Worm (Caenorhabditis elegans) whole organism, mixed stage, embryonic: Measurements from ENCODE around the gene pgp-13.

ENCODE experiments used
- bed-3 ChIP-seq: fragments of 200-800 bp; sonication (Bioruptor generic); optimal IDR thresholded peaks from 3 replicates; lab custom pipeline; 2018; ENCODE audit warnings: mild to moderate bottlenecking, missing genetic modification characterization, moderate library complexity, missing compliant biosample characterization
- blmp-1 ChIP-seq: fragments of 150-350 bp; optimal IDR thresholded peaks from 2 replicates; lab custom pipeline; 2014; ENCODE audit warnings: missing biosample characterization, missing genetic modification characterization
- ceh-43 ChIP-seq: fragments of 200-800 bp; sonication (Bioruptor generic); optimal IDR thresholded peaks from 2 replicates; lab custom pipeline; 2018; ENCODE audit warnings: mild to moderate bottlenecking, missing genetic modification characterization, moderate library complexity, missing compliant biosample characterization
- ceh-83 ChIP-seq: fragments of 200-800 bp; sonication (Bioruptor generic); optimal IDR thresholded peaks from 2 replicates; lab custom pipeline; 2018; ENCODE audit warnings: mild to moderate bottlenecking, missing genetic modification characterization, missing compliant biosample characterization
- cnd-1 ChIP-seq: fragments of 200-800 bp; sonication (Bioruptor generic); optimal IDR thresholded peaks from 2 replicates; lab custom pipeline; 2018; ENCODE audit warnings: mild to moderate bottlenecking, missing genetic modification characterization, missing compliant biosample characterization
- drap-1 ChIP-seq: fragments of 200-800 bp; sonication (Bioruptor generic); optimal IDR thresholded peaks from 3 replicates; lab custom pipeline; 2018; ENCODE audit warnings: mild to moderate bottlenecking, missing genetic modification characterization, missing compliant biosample characterization
- elt-3 ChIP-seq: fragments of 150-350 bp; optimal IDR thresholded peaks from 2 replicates; lab custom pipeline; 2014; ENCODE audit warnings: missing biosample characterization, missing genetic modification characterization
- flh-1 ChIP-seq: fragments of 200-800 bp; sonication (Bioruptor generic); optimal IDR thresholded peaks from 2 replicates; lab custom pipeline; 2018; ENCODE audit warnings: mild to moderate bottlenecking, missing genetic modification characterization, moderate library complexity, missing compliant biosample characterization
- ham-2 ChIP-seq: fragments of 200-800 bp; sonication (Bioruptor generic); optimal IDR thresholded peaks from 2 replicates; lab custom pipeline; 2018; ENCODE audit warnings: mild to moderate bottlenecking, missing genetic modification characterization, missing compliant biosample characterization
- mab-5 ChIP-seq: fragments of 150-350 bp; optimal IDR thresholded peaks from 2 replicates; lab custom pipeline; 2014; ENCODE audit warnings: missing biosample characterization, missing genetic modification characterization
- mep-1 ChIP-seq: fragments of 150-350 bp; optimal IDR thresholded peaks from 2 replicates; lab custom pipeline; 2017; ENCODE audit warnings: missing biosample characterization, missing genetic modification reagents, missing genetic modification characterization, inconsistent platforms
- mls-2 ChIP-seq: sonication (generic microtip); optimal IDR thresholded peaks from 2 replicates; lab custom pipeline; 2016; ENCODE audit warnings: mild to moderate bottlenecking, missing genetic modification characterization, moderate library complexity, missing compliant biosample characterization
- nhr-12 ChIP-seq: fragments of 150-350 bp; optimal IDR thresholded peaks from 2 replicates; lab custom pipeline; 2014; ENCODE audit warnings: missing biosample characterization, missing genetic modification characterization
- nhr-2 ChIP-seq: fragments of 150-350 bp; optimal IDR thresholded peaks from 2 replicates; lab custom pipeline; 2014; ENCODE audit warnings: missing biosample characterization, missing genetic modification characterization
- nhr-237 ChIP-seq: fragments of 150-350 bp; optimal IDR thresholded peaks from 2 replicates; lab custom pipeline; 2014; ENCODE audit warnings: missing biosample characterization, missing genetic modification characterization
- snpc-4 ChIP-seq: fragments of 150-350 bp; optimal IDR thresholded peaks from 2 replicates; lab custom pipeline; 2014; ENCODE audit warnings: missing biosample characterization, missing genetic modification characterization
- sptf-1 ChIP-seq: sonication (generic microtip); optimal IDR thresholded peaks from 2 replicates; lab custom pipeline; 2017; ENCODE audit warnings: mild to moderate bottlenecking, missing genetic modification characterization, moderate library complexity, missing compliant biosample characterization
- tbx-8 ChIP-seq: fragments of 200-800 bp; sonication (Bioruptor generic); optimal IDR thresholded peaks from 2 replicates; lab custom pipeline; 2018; ENCODE audit warnings: mild to moderate bottlenecking, missing genetic modification characterization, moderate library complexity, missing compliant biosample characterization
- unc-120 ChIP-seq: sonication (generic microtip); optimal IDR thresholded peaks from 2 replicates; lab custom pipeline; 2017; ENCODE audit warnings: missing genetic modification characterization, missing compliant biosample characterization; ENCODE audit not compliant: poor library complexity, severe bottlenecking
- unc-39 ChIP-seq: fragments of 150-350 bp; optimal IDR thresholded peaks from 2 replicates; lab custom pipeline; 2014; ENCODE audit warnings: missing biosample characterization, missing genetic modification characterization
- unc-62 ChIP-seq: fragments of 150-350 bp; optimal IDR thresholded peaks from 2 replicates; lab custom pipeline; 2014; ENCODE audit warnings: missing biosample characterization, missing genetic modification reagents, missing genetic modification characterization
- zip-8 ChIP-seq: fragments of 150-350 bp; optimal IDR thresholded peaks from 2 replicates; lab custom pipeline; 2014; ENCODE audit warnings: missing biosample characterization, missing genetic modification characterization

Gene pgp-13

ce11 chrX:12792554-12792953 lies 54.0 kb downstream of the pgp-13 start, which contains the start of gene abf-5:
Gene abf-5 (plus strand): TSS chrX:12792854.
- TF ChIP-seq tbx-8 (GFP tag; lab: Kevin White, UChicago) = no peak
- TF ChIP-seq ham-2 (GFP tag; lab: Kevin White, UChicago) = no peak
- no peak for TF ChIP-seq unc-62 (GFP tag; lab: Kevin White, UChicago)
- no peak for TF ChIP-seq ceh-43 (GFP tag; lab: Kevin White, UChicago)
- no peak for TF ChIP-seq ceh-83 (GFP tag; lab: Kevin White, UChicago)
- no peak for TF ChIP-seq mls-2 (tag; lab: Kevin White, UChicago)
- TF ChIP-seq mab-5 (tag; lab: Kevin White, UChicago) = no peak
- TF ChIP-seq nhr-237 (tag; lab: Kevin White, UChicago) = no peak
- no peak for TF ChIP-seq drap-1 (GFP tag; lab: Kevin White, UChicago)
- no peak for TF ChIP-seq sptf-1 (tag; lab: Kevin White, UChicago)
- no peak for TF ChIP-seq bed-3 (GFP tag; lab: Kevin White, UChicago)
- no peak for TF ChIP-seq nhr-12 (tag; lab: Kevin White, UChicago)
- no peak for TF ChIP-seq cnd-1 (tag; lab: Kevin White, UChicago)

DNA sequence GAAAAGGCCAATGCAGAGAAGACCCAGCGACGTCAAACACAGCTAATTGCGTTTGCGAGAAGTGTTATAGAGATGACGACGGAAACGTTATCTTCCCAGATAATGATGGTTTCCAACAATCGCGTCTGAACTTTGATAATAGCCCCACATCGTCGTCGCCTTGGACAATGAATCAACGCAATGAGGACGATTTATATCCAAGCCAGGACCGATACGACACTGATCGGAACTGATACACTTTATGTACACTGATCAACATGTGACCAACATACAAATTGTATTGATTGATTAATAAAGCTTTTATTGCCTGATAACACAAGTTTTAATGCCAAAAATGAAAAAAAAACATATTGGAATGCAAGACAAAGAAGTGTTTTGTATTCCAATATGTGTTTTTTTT lies 54.5 kb downstream of the pgp-13 start:
- TF ChIP-seq snpc-4 (tag; lab: Kevin White, UChicago) (no peak), sptf-1 (tag; lab: Kevin White, UChicago) (no peak), unc-120 (tag; lab: Kevin White, UChicago) (no peak), nhr-2 (tag; lab: Kevin White, UChicago) (no peak), unc-39 (tag; lab: Kevin White, UChicago) (no peak), nhr-237 (tag; lab: Kevin White, UChicago) (no peak), mep-1 (tag; lab: Kevin White, UChicago) (no peak), zip-8 (tag; lab: Kevin White, UChicago) (no peak), flh-1 (no peak), elt-3 (no peak), blmp-1 (tag; lab: Kevin White, UChicago) (no peak), drap-1 (GFP tag; lab: Kevin White, UChicago) (no peak)
